Worm (Caenorhabditis elegans) whole organism, L4 larva: Measurements from ENCODE around the gene srh-215.

Source experiments
- F37D6.2 ChIP-seq: sonication (generic microtip); optimal IDR thresholded peaks from 2 replicates; lab custom pipeline; 2016; ENCODE audit warnings: mild to moderate bottlenecking, missing genetic modification characterization, missing compliant biosample characterization
- F44E2.7 ChIP-seq: fragments of 200-800 bp; sonication (Bioruptor generic); IDR thresholded peaks from 2 replicates; pipeline ENCODE4 v2.1.2; 2022; ENCODE audit warnings: missing genetic modification characterization, missing compliant biosample characterization
- Y5F2A.4 ChIP-seq: fragments of 200-800 bp; sonication (Bioruptor generic); optimal IDR thresholded peaks from 2 replicates; lab custom pipeline; 2018; ENCODE audit warnings: mild to moderate bottlenecking, missing genetic modification characterization, missing compliant biosample characterization
- Y75B8A.6 ChIP-seq: fragments of 200-800 bp; sonication (Bioruptor generic); IDR thresholded peaks from 2 replicates; pipeline ENCODE4 v1.3.6; 2022; ENCODE audit warnings: missing genetic modification reagents, missing genetic modification characterization, missing compliant biosample characterization
- aha-1 ChIP-seq: fragments of 150-350 bp; peaks from one replicate; lab custom pipeline; 2014; ENCODE audit warnings: missing biosample characterization, missing genetic modification characterization
- arid-1 ChIP-seq: fragments of 200-800 bp; sonication (Bioruptor generic); conservative IDR thresholded peaks from 2 replicates; pipeline ENCODE4 v1.3.6; 2022; ENCODE audit warnings: missing genetic modification reagents, missing genetic modification characterization, missing compliant biosample characterization
- ceh-20 ChIP-seq: fragments of 200-800 bp; sonication (Bioruptor generic); IDR thresholded peaks from 2 replicates; pipeline ENCODE4 v1.3.6; 2022; ENCODE audit warnings: missing genetic modification reagents, missing genetic modification characterization, missing compliant biosample characterization
- ceh-28 ChIP-seq: fragments of 150-350 bp; optimal IDR thresholded peaks from 2 replicates; lab custom pipeline; 2014; ENCODE audit warnings: missing biosample characterization, missing genetic modification reagents, missing genetic modification characterization
- daf-16 ChIP-seq, 3 experiments: sonication (generic microtip); optimal IDR thresholded peaks; 2 replicates each; lab custom pipeline; 2016 to 2017; ENCODE audit warnings: missing genetic modification characterization in 3 of 3, missing genetic modification reagents in 3 of 3, mild to moderate bottlenecking in 2 of 3, missing compliant biosample characterization in 2 of 3, missing biosample characterization in 1 of 3, moderate library complexity in 1 of 3
- dmd-9 ChIP-seq: fragments of 200-800 bp; sonication (Bioruptor generic); IDR thresholded peaks from 2 replicates; pipeline ENCODE4 v1.3.6; 2022; ENCODE audit warnings: missing genetic modification reagents, missing genetic modification characterization, missing compliant biosample characterization
- dpl-1 ChIP-seq: fragments of 150-350 bp; optimal IDR thresholded peaks from 2 replicates; lab custom pipeline; 2014; ENCODE audit warnings: missing biosample characterization, missing genetic modification reagents, missing genetic modification characterization
- dve-1 ChIP-seq: sonication (generic microtip); optimal IDR thresholded peaks from 2 replicates; lab custom pipeline; 2017; ENCODE audit warnings: antibody characterized with exemption, mild to moderate bottlenecking, missing genetic modification characterization, missing compliant biosample characterization; ENCODE audit not compliant: insufficient read depth
- hlh-11 ChIP-seq: fragments of 200-800 bp; sonication (Bioruptor generic); optimal IDR thresholded peaks from 2 replicates; lab custom pipeline; 2018; ENCODE audit warnings: mild to moderate bottlenecking, missing genetic modification characterization, missing compliant biosample characterization
- jun-1 ChIP-seq: fragments of 150-350 bp; optimal IDR thresholded peaks from 2 replicates; lab custom pipeline; 2014; ENCODE audit warnings: missing biosample characterization, missing genetic modification reagents, missing genetic modification characterization
- lim-7 ChIP-seq: fragments of 200-800 bp; sonication (Bioruptor generic); IDR thresholded peaks from 2 replicates; pipeline ENCODE4 v1.3.6; 2022; ENCODE audit warnings: missing genetic modification characterization, missing compliant biosample characterization
- lin-1 ChIP-seq: fragments of 200-800 bp; sonication (Bioruptor generic); IDR thresholded peaks from 2 replicates; pipeline ENCODE4 v1.3.6; 2022; ENCODE audit warnings: missing genetic modification reagents, missing genetic modification characterization, missing compliant biosample characterization
- lin-15B ChIP-seq: fragments of 150-350 bp; sonication (generic microtip); optimal IDR thresholded peaks from 3 replicates; lab custom pipeline; 2014; ENCODE audit warnings: missing biosample characterization, missing genetic modification characterization
- lin-29 ChIP-seq: fragments of 200-800 bp; sonication (Bioruptor generic); IDR thresholded peaks from 2 replicates; pipeline ENCODE4 v1.3.6; 2022; ENCODE audit warnings: missing genetic modification reagents, missing genetic modification characterization, missing compliant biosample characterization
- lin-39 ChIP-seq: fragments of 150-350 bp; optimal IDR thresholded peaks from 2 replicates; lab custom pipeline; 2014; ENCODE audit warnings: missing biosample characterization, missing genetic modification reagents, missing genetic modification characterization
- lir-3 ChIP-seq: sonication (generic microtip); optimal IDR thresholded peaks from 2 replicates; lab custom pipeline; 2016; ENCODE audit warnings: mild to moderate bottlenecking, missing genetic modification characterization, missing compliant biosample characterization
- mdl-1 ChIP-seq, 2 experiments: fragments of 150-350 bp in 1 of 2; sonication (generic microtip) in 1 of 2; optimal IDR thresholded peaks; 2 replicates each; lab custom pipeline; 2014 to 2017; ENCODE audit warnings: missing biosample characterization in 2 of 2, missing genetic modification characterization in 2 of 2
- mxl-2 ChIP-seq: fragments of 200-800 bp; sonication (Bioruptor generic); conservative IDR thresholded peaks from 2 replicates; pipeline ENCODE4 v1.3.6; 2022; ENCODE audit warnings: missing genetic modification reagents, missing genetic modification characterization, missing compliant biosample characterization
- nhr-77 ChIP-seq: fragments of 150-350 bp; optimal IDR thresholded peaks from 2 replicates; lab custom pipeline; 2014; ENCODE audit warnings: missing biosample characterization, missing genetic modification characterization
- set-16 ChIP-seq: fragments of 200-800 bp; sonication (Bioruptor generic); IDR thresholded peaks from 2 replicates; pipeline ENCODE4 v1.3.6; 2022; ENCODE audit warnings: missing genetic modification reagents, missing genetic modification characterization, missing compliant biosample characterization
- snpc-1.2 ChIP-seq: fragments of 200-800 bp; sonication (Bioruptor generic); IDR thresholded peaks from 2 replicates; pipeline ENCODE4 v1.3.6; 2022; ENCODE audit warnings: missing genetic modification reagents, missing genetic modification characterization, missing compliant biosample characterization
- spr-3 ChIP-seq: fragments of 200-800 bp; sonication (Bioruptor generic); optimal IDR thresholded peaks from 2 replicates; lab custom pipeline; 2018; ENCODE audit warnings: mild to moderate bottlenecking, missing genetic modification characterization, missing compliant biosample characterization
- tag-97 ChIP-seq: fragments of 200-800 bp; sonication (Bioruptor generic); IDR thresholded peaks from 2 replicates; pipeline ENCODE4 v1.3.6; 2022; ENCODE audit warnings: missing genetic modification characterization, missing compliant biosample characterization
- unc-39 ChIP-seq: sonication (generic microtip); optimal IDR thresholded peaks from 2 replicates; lab custom pipeline; 2017; ENCODE audit warnings: missing biosample characterization, missing genetic modification characterization
- unc-62 ChIP-seq, 3 experiments: fragments of 150-350 bp in 1 of 3; sonication (generic microtip); optimal IDR thresholded peaks in 2 of 3; peaks in 1 of 3; 1 replicate in 1 of 3; 2 replicates in 2 of 3; lab custom pipeline; 2014 to 2017; ENCODE audit warnings: missing biosample characterization in 3 of 3, missing genetic modification characterization in 3 of 3, missing genetic modification reagents in 3 of 3, missing genotype in 1 of 3
- zfp-2 ChIP-seq: sonication (generic microtip); optimal IDR thresholded peaks from 2 replicates; lab custom pipeline; 2016; ENCODE audit warnings: mild to moderate bottlenecking, missing genetic modification characterization, missing compliant biosample characterization
- zfp-3 ChIP-seq: fragments of 200-800 bp; sonication (Bioruptor generic); conservative IDR thresholded peaks from 2 replicates; pipeline ENCODE4 v1.3.6; 2022; ENCODE audit warnings: missing genetic modification reagents, missing genetic modification characterization, missing compliant biosample characterization
- zip-11 ChIP-seq: fragments of 200-800 bp; sonication (Bioruptor generic); IDR thresholded peaks from 2 replicates; pipeline ENCODE4 v1.3.6; 2022; ENCODE audit warnings: missing genetic modification characterization, missing compliant biosample characterization
- ztf-7 ChIP-seq: fragments of 150-350 bp; optimal IDR thresholded peaks from 2 replicates; lab custom pipeline; 2014; ENCODE audit warnings: missing biosample characterization, missing genetic modification characterization

Gene srh-215

DNA sequence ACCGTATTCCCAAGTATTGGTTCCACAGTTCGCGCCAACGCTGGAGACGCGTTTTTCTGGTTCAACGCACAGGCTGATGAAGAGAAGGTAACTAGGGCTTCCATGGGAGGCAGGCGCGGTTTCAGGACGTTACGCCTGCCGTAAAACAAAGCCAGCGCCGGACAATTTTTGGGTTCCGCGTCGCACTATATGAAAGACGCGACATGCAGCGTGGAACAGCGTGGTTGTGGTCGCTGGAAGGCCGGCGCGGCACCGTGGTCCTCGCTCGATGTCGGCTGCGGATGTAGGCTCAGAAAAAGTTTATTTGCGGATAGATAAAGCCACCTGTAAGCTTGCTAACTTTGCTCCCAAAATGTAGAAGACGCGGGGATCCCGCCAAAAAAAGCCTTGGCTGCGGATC, 6.6 kb upstream of the srh-215 start:
- TF ChIP-seq set-16 (GFP tag; lab: Robert Waterston, UW): peak; percentile 59
- TF ChIP-seq unc-39 (tag; lab: Kevin White, UChicago): no peak

ce11 chrV:16836100-16836499, 4.3 kb upstream of the srh-215 start:
- TF ChIP-seq Y75B8A.6 (GFP tag; lab: Robert Waterston, UW): no peak
- TF ChIP-seq lim-7 (GFP tag; lab: Robert Waterston, UW): no peak
- TF ChIP-seq zfp-2 (tag; lab: Kevin White, UChicago): no peak
- no peak for TF ChIP-seq jun-1 (tag; lab: Kevin White, UChicago)
- peak in 1 of 2 experiments; percentile 91 for TF ChIP-seq unc-62 (GFP tag; optimal IDR thresholded peaks at IDR 0.05 in 1 of 2; lab: Kevin White, UChicago)
- TF ChIP-seq unc-62 (tag; optimal IDR thresholded peaks at IDR 0.05; lab: Kevin White, UChicago): no peak
- TF ChIP-seq aha-1 (tag; lab: Kevin White, UChicago): no peak
- TF ChIP-seq nhr-77 (tag; lab: Kevin White, UChicago): no peak
- TF ChIP-seq hlh-11 (tag; lab: Kevin White, UChicago): peak; percentile 13

- TF ChIP-seq ceh-28 (no peak), set-16 (GFP tag; lab: Robert Waterston, UW) (no peak), mdl-1 (tag; optimal IDR thresholded peaks at IDR 0.05; lab: Kevin White, UChicago) (no peak), ceh-20 (GFP tag; lab: Robert Waterston, UW) (no peak), lin-29 (no peak), aha-1 (tag; lab: Kevin White, UChicago) (no peak), dve-1 (no peak), unc-39 (tag; lab: Kevin White, UChicago) (no peak), spr-3 (no peak), tag-97 (GFP tag; lab: Robert Waterston, UW) (no peak), dmd-9 (no peak), lir-3 (no peak), lin-15B (tag; lab: Kevin White, UChicago) (no peak), zfp-3 (GFP tag; lab: Robert Waterston, UW) (no peak), zip-11 (no peak), F44E2.7 (GFP tag; lab: Robert Waterston, UW) (no peak)
Measured at ce11 chrV:16834989-16835388, 3.2 kb upstream of the srh-215 start, which contains the start of gene tni-3. TSS of gene tni-3 (minus strand) at chrV:16835128.

DNA sequence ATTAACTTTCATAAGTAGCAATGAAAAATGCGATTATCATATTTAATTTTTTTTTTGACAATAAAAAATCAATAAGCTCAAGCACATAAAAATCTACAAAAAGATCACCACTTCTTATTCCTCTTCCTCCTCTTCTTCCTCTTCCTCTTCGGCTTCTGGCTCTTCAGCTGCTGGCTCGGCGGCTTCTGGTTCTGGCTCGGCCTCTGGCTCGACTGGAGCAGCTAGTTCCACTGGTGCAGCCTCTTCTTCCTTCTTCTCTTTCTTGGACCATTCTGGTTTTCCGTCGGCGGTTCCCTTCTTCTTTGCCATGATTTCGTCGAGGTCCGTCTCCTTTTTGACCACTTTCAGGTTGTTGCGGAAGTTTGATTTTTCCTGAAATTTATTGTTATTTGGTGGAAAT, 1.9 kb upstream of the srh-215 start:
- TF ChIP-seq arid-1: no peak
- TF ChIP-seq set-16 (GFP tag; lab: Robert Waterston, UW): peak; percentile 86

DNA sequence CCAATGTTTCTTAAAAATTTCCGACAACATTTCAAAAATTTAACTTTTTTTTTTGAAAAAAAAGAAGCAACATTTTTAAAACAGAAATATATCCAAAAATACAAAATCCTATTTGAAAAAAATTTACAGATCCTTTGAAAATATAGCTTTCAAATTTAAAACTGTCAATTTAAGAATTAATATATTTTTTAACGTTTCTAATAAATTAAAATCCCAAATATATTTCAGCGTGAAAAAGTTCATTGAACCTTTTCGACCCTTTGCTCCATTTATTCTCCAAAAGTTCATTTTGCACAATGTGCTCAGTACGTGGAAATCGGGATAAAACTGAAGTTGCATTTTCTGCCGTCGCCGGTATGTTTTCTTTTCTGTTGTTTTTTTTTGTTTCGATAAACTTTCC, 1.0 kb upstream of the srh-215 start, which contains the start of gene phy-3:
phy-3 (plus strand) TSS at position 301 of the 400 bp plus-strand sequence.
- TF ChIP-seq F37D6.2 (tag; lab: Kevin White, UChicago) (no peak), snpc-1.2 (GFP tag; lab: Robert Waterston, UW) (no peak), ceh-20 (GFP tag; lab: Robert Waterston, UW) (no peak), lin-39 (tag; lab: Kevin White, UChicago) (no peak), Y5F2A.4 (GFP tag; lab: Kevin White, UChicago) (no peak), mxl-2 (GFP tag; lab: Robert Waterston, UW) (no peak), lin-1 (GFP tag; lab: Robert Waterston, UW) (no peak), lir-3 (no peak), daf-16 (GFP tag; optimal IDR thresholded peaks at IDR 0.05; lab: Kevin White, UChicago) (no peak), daf-16 (tag; optimal IDR thresholded peaks at IDR 0.05; lab: Kevin White, UChicago) (no peak), dpl-1 (no peak), ztf-7 (tag; lab: Kevin White, UChicago) (no peak)
